Worm (Caenorhabditis elegans) whole organism, L1 larva: Measurements from ENCODE around the gene T26A5.2.
A peak's percentile ranks its signal among the peaks of the same experiment; 100 is the strongest.

Experiments used
- C04F5.9 ChIP-seq: sonication (generic microtip); optimal IDR thresholded peaks from 2 replicates; lab custom pipeline; 2016; ENCODE audit warnings: missing genetic modification characterization, missing compliant biosample characterization
- C16A3.4 ChIP-seq: fragments of 150-350 bp; optimal IDR thresholded peaks from 2 replicates; lab custom pipeline; 2014; ENCODE audit warnings: missing biosample characterization, missing genetic modification characterization
- C34B4.2 ChIP-seq: sonication (generic microtip); optimal IDR thresholded peaks from 2 replicates; lab custom pipeline; 2017; ENCODE audit warnings: mild to moderate bottlenecking, missing genetic modification characterization, missing compliant biosample characterization
- F16B12.6 ChIP-seq: fragments of 150-350 bp; optimal IDR thresholded peaks from 2 replicates; lab custom pipeline; 2014; ENCODE audit warnings: missing biosample characterization, missing genetic modification characterization
- aha-1 ChIP-seq: fragments of 150-350 bp; optimal IDR thresholded peaks from 2 replicates; lab custom pipeline; 2014; ENCODE audit warnings: missing biosample characterization, missing genetic modification characterization
- ama-1 ChIP-seq: fragments of 150-350 bp; optimal IDR thresholded peaks from 2 replicates; lab custom pipeline; 2014
- blmp-1 ChIP-seq: fragments of 150-350 bp; optimal IDR thresholded peaks from 2 replicates; lab custom pipeline; 2014; ENCODE audit warnings: missing biosample characterization, missing genetic modification characterization
- ceh-8 ChIP-seq: fragments of 200-800 bp; sonication (Bioruptor generic); optimal IDR thresholded peaks from 2 replicates; lab custom pipeline; 2018; ENCODE audit warnings: mild to moderate bottlenecking, missing genetic modification characterization, moderate library complexity, missing compliant biosample characterization
- ceh-82 ChIP-seq, 3 experiments: fragments of 150-350 bp in 1 of 3; sonication (generic microtip) in 2 of 3; optimal IDR thresholded peaks; 2 replicates each; lab custom pipeline; 2014 to 2017; ENCODE audit warnings: missing biosample characterization in 3 of 3, missing genetic modification characterization in 3 of 3
- ces-1 ChIP-seq: fragments of 150-350 bp; optimal IDR thresholded peaks from 2 replicates; lab custom pipeline; 2014; ENCODE audit warnings: missing biosample characterization, missing genetic modification reagents, missing genetic modification characterization
- dpl-1 ChIP-seq, 3 experiments: fragments of 150-350 bp in 2 of 3; sonication (generic microtip) in 1 of 3; optimal IDR thresholded peaks; 2 replicates each; lab custom pipeline; 2014 to 2017; ENCODE audit warnings: missing biosample characterization in 3 of 3, missing genetic modification characterization in 3 of 3, missing genetic modification reagents in 3 of 3
- elt-2 ChIP-seq: sonication (generic microtip); optimal IDR thresholded peaks from 2 replicates; lab custom pipeline; 2016; ENCODE audit warnings: missing genetic modification characterization, mild to moderate bottlenecking, inconsistent platforms, missing compliant biosample characterization, missing genetic modification reagents
- ets-5 ChIP-seq: fragments of 200-800 bp; sonication (Bioruptor generic); IDR thresholded peaks from 2 replicates; pipeline ENCODE4 v1.3.6; 2022; ENCODE audit warnings: missing genetic modification characterization, missing compliant biosample characterization
- fkh-10 ChIP-seq: sonication (generic microtip); optimal IDR thresholded peaks from 2 replicates; lab custom pipeline; 2017; ENCODE audit warnings: missing biosample characterization, missing genetic modification reagents, missing genetic modification characterization
- fkh-8 ChIP-seq: sonication (generic microtip); optimal IDR thresholded peaks from 2 replicates; lab custom pipeline; 2016; ENCODE audit warnings: mild to moderate bottlenecking, missing genetic modification characterization, missing compliant biosample characterization
- grh-1 ChIP-seq: fragments of 200-800 bp; sonication (Bioruptor generic); IDR thresholded peaks from 2 replicates; pipeline ENCODE4 v1.3.6; 2022; ENCODE audit warnings: missing genetic modification reagents, missing genetic modification characterization, missing compliant biosample characterization
- hlh-17 ChIP-seq: fragments of 200-800 bp; sonication (Bioruptor generic); optimal IDR thresholded peaks from 2 replicates; lab custom pipeline; 2018; ENCODE audit warnings: missing genetic modification characterization, mild to moderate bottlenecking, missing compliant biosample characterization, moderate library complexity, borderline replicate concordance
- hlh-4 ChIP-seq: sonication (generic microtip); optimal IDR thresholded peaks from 2 replicates; lab custom pipeline; 2016; ENCODE audit warnings: mild to moderate bottlenecking, missing genetic modification characterization, missing compliant biosample characterization
- irx-1 ChIP-seq: sonication (generic microtip); optimal IDR thresholded peaks from 2 replicates; lab custom pipeline; 2016; ENCODE audit warnings: missing genetic modification characterization, missing compliant biosample characterization
- isw-1 ChIP-seq: fragments of 200-800 bp; sonication (Bioruptor generic); IDR thresholded peaks from 2 replicates; pipeline ENCODE4 v1.3.6; 2022; ENCODE audit warnings: missing genetic modification characterization, missing compliant biosample characterization
- lin-13 ChIP-seq: fragments of 150-350 bp; optimal IDR thresholded peaks from 2 replicates; lab custom pipeline; 2014; ENCODE audit warnings: missing biosample characterization, missing genetic modification reagents, missing genetic modification characterization
- lin-14 ChIP-seq: fragments of 200-800 bp; sonication (Bioruptor generic); optimal IDR thresholded peaks from 2 replicates; lab custom pipeline; 2018; ENCODE audit warnings: mild to moderate bottlenecking, missing genetic modification characterization, moderate library complexity, missing compliant biosample characterization
- lin-15B ChIP-seq: fragments of 150-350 bp; sonication (generic microtip); optimal IDR thresholded peaks from 3 replicates; lab custom pipeline; 2014; ENCODE audit warnings: missing biosample characterization, missing genetic modification characterization
- lin-35 ChIP-seq, 2 experiments: fragments of 150-350 bp; optimal IDR thresholded peaks; 2 replicates each; lab custom pipeline; 2014; ENCODE audit warnings: missing biosample characterization in 2 of 2, missing genetic modification characterization in 2 of 2, missing genetic modification reagents in 2 of 2
- lin-39 ChIP-seq: fragments of 150-350 bp; optimal IDR thresholded peaks from 2 replicates; lab custom pipeline; 2014; ENCODE audit warnings: missing biosample characterization, missing genetic modification reagents, missing genetic modification characterization
- lsy-2 ChIP-seq, 2 experiments: fragments of 150-350 bp; optimal IDR thresholded peaks; 2 replicates each; lab custom pipeline; 2014; ENCODE audit warnings: missing biosample characterization in 2 of 2, missing genetic modification characterization in 2 of 2
- mab-9 ChIP-seq: fragments of 200-800 bp; sonication (Bioruptor generic); IDR thresholded peaks from 2 replicates; pipeline ENCODE4 v1.3.6; 2022; ENCODE audit warnings: missing genetic modification reagents, missing genetic modification characterization, missing compliant biosample characterization
- mdl-1 ChIP-seq, 2 experiments: fragments of 150-350 bp; optimal IDR thresholded peaks; 2 replicates each; lab custom pipeline; 2014 to 2017; ENCODE audit warnings: missing biosample characterization in 2 of 2, missing genetic modification characterization in 2 of 2, inconsistent platforms in 1 of 2
- mef-2 ChIP-seq: fragments of 150-350 bp; optimal IDR thresholded peaks from 2 replicates; lab custom pipeline; 2014; ENCODE audit warnings: missing biosample characterization, missing genetic modification characterization
- mep-1 ChIP-seq: fragments of 150-350 bp; optimal IDR thresholded peaks from 2 replicates; lab custom pipeline; 2014; ENCODE audit warnings: missing biosample characterization, missing genetic modification characterization
- nhr-11 ChIP-seq: fragments of 150-350 bp; optimal IDR thresholded peaks from 2 replicates; lab custom pipeline; 2014; ENCODE audit warnings: missing biosample characterization, missing genetic modification characterization
- nhr-12 ChIP-seq: sonication (generic microtip); optimal IDR thresholded peaks from 2 replicates; lab custom pipeline; 2017; ENCODE audit warnings: missing biosample characterization, missing genetic modification characterization
- nhr-20 ChIP-seq: sonication (generic microtip); optimal IDR thresholded peaks from 2 replicates; lab custom pipeline; 2016; ENCODE audit warnings: mild to moderate bottlenecking, missing genetic modification characterization, missing compliant biosample characterization
- nhr-237 ChIP-seq: fragments of 150-350 bp; optimal IDR thresholded peaks from 2 replicates; lab custom pipeline; 2014; ENCODE audit warnings: missing biosample characterization, missing genetic modification characterization
- nhr-71 ChIP-seq: sonication (generic microtip); optimal IDR thresholded peaks from 2 replicates; lab custom pipeline; 2016; ENCODE audit warnings: mild to moderate bottlenecking, missing genetic modification characterization, moderate library complexity, missing compliant biosample characterization
- nhr-76 ChIP-seq: sonication (generic microtip); optimal IDR thresholded peaks from 2 replicates; lab custom pipeline; 2017; ENCODE audit warnings: missing biosample characterization, missing genetic modification characterization
- nhr-77 ChIP-seq: fragments of 150-350 bp; optimal IDR thresholded peaks from 2 replicates; lab custom pipeline; 2014; ENCODE audit warnings: missing biosample characterization, missing genetic modification characterization
- nhr-90 ChIP-seq: sonication (generic microtip); optimal IDR thresholded peaks from 2 replicates; lab custom pipeline; 2016; ENCODE audit warnings: mild to moderate bottlenecking, missing genetic modification characterization, missing compliant biosample characterization; ENCODE audit not compliant: poor library complexity
- pqm-1 ChIP-seq: sonication (generic microtip); optimal IDR thresholded peaks from 3 replicates; lab custom pipeline; 2017; ENCODE audit warnings: missing biosample characterization, missing genetic modification characterization
- rnt-1 ChIP-seq: sonication (generic microtip); optimal IDR thresholded peaks from 2 replicates; lab custom pipeline; 2016; ENCODE audit warnings: mild to moderate bottlenecking, missing genetic modification characterization, moderate library complexity, missing compliant biosample characterization
- skn-1 ChIP-seq: fragments of 150-350 bp; optimal IDR thresholded peaks from 2 replicates; lab custom pipeline; 2014; ENCODE audit warnings: missing biosample characterization, missing genetic modification characterization
- snpc-4 ChIP-seq: fragments of 150-350 bp; optimal IDR thresholded peaks from 2 replicates; lab custom pipeline; 2014; ENCODE audit warnings: missing biosample characterization, missing genetic modification characterization
- snu-23 ChIP-seq: sonication (generic microtip); optimal IDR thresholded peaks from 2 replicates; lab custom pipeline; 2016; ENCODE audit warnings: missing genetic modification characterization, missing compliant biosample characterization
- sptf-1 ChIP-seq: fragments of 150-350 bp; optimal IDR thresholded peaks from 2 replicates; lab custom pipeline; 2014; ENCODE audit warnings: missing biosample characterization, missing genetic modification characterization
- sup-37 ChIP-seq: fragments of 200-800 bp; sonication (Bioruptor generic); optimal IDR thresholded peaks from 2 replicates; lab custom pipeline; 2018; ENCODE audit warnings: mild to moderate bottlenecking, missing genetic modification characterization, missing compliant biosample characterization
- swsn-7 ChIP-seq: sonication (generic microtip); optimal IDR thresholded peaks from 2 replicates; lab custom pipeline; 2016; ENCODE audit warnings: missing genetic modification characterization, missing compliant biosample characterization
- tbx-2 ChIP-seq: sonication (generic microtip); optimal IDR thresholded peaks from 2 replicates; lab custom pipeline; 2016; ENCODE audit warnings: missing genetic modification characterization, missing compliant biosample characterization
- tlp-1 ChIP-seq: fragments of 150-350 bp; optimal IDR thresholded peaks from 2 replicates; lab custom pipeline; 2014; ENCODE audit warnings: missing biosample characterization, missing genetic modification characterization
- unc-30 ChIP-seq: sonication (generic microtip); optimal IDR thresholded peaks from 2 replicates; lab custom pipeline; 2017; ENCODE audit warnings: missing biosample characterization, missing genetic modification characterization
- unc-62 ChIP-seq: fragments of 150-350 bp; optimal IDR thresholded peaks from 2 replicates; lab custom pipeline; 2014; ENCODE audit warnings: missing biosample characterization, missing genetic modification reagents, missing genetic modification characterization
- unc-98 ChIP-seq: fragments of 200-800 bp; sonication (Bioruptor generic); IDR thresholded peaks from 2 replicates; pipeline ENCODE4 v1.3.6; 2022; ENCODE audit warnings: missing genetic modification characterization, missing compliant biosample characterization
- vab-15 ChIP-seq: sonication (generic microtip); optimal IDR thresholded peaks from 2 replicates; lab custom pipeline; 2017; ENCODE audit warnings: missing genotype, mild to moderate bottlenecking, missing genetic modification characterization, missing compliant biosample characterization
- xbp-1 ChIP-seq: sonication (generic microtip); optimal IDR thresholded peaks from 2 replicates; lab custom pipeline; 2016; ENCODE audit warnings: missing genetic modification characterization, missing compliant biosample characterization
- zip-4 ChIP-seq: fragments of 200-800 bp; sonication (Bioruptor generic); optimal IDR thresholded peaks from 2 replicates; lab custom pipeline; 2018; ENCODE audit warnings: mild to moderate bottlenecking, missing genetic modification characterization, moderate library complexity, missing compliant biosample characterization
- ztf-4 ChIP-seq: fragments of 150-350 bp; optimal IDR thresholded peaks from 2 replicates; lab custom pipeline; 2014; ENCODE audit warnings: missing biosample characterization, missing genetic modification characterization

The T26A5.2 gene

DNA sequence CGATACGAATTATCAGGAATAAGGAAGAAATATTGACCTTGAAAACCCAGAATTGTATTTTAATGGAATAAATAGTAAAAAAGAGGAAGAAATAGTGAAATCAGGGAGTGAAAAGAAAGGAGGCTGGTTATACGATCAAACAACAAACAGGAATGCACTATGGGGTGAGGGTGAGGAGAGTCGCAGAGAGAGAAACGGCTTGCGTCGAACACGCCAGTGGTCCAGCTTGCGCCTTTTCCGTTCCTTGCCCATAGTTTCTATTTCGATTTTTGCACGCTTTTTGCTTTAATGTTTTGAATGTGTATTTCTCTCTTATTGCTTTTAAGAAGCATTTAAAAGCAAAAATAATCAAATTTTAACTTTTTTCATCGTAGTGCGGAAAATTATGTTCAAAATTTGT lies 13.4 kb upstream of the T26A5.2 start:
- peak in 1 of 2 experiments; percentile 58 for TF ChIP-seq mdl-1 (tag; optimal IDR thresholded peaks at IDR 0.05; lab: Kevin White, UChicago)
- TF ChIP-seq nhr-76 (tag; lab: Kevin White, UChicago): no peak
- TF ChIP-seq zip-4: no peak
- peak; percentile 30 for TF ChIP-seq nhr-90 (tag; lab: Kevin White, UChicago)
- TF ChIP-seq lin-39: no peak
- TF ChIP-seq swsn-7 (tag; lab: Kevin White, UChicago): peak; percentile 75
- TF ChIP-seq nhr-237 (tag; lab: Kevin White, UChicago): no peak
- no peak for TF ChIP-seq pqm-1 (tag; lab: Kevin White, UChicago)
- no peak for TF ChIP-seq nhr-11
- peak; percentile 82 for TF ChIP-seq lin-13 (GFP tag; lab: Kevin White, UChicago)
- TF ChIP-seq ets-5: no peak
- no peak for TF ChIP-seq vab-15 (tag; lab: Kevin White, UChicago)
- TF ChIP-seq C04F5.9 (tag; lab: Kevin White, UChicago): no peak
- TF ChIP-seq tlp-1: no peak
- peak; percentile 86 for TF ChIP-seq snu-23 (GFP tag; lab: Kevin White, UChicago)
- TF ChIP-seq ceh-8: no peak
- peak; percentile 75 for TF ChIP-seq fkh-8 (tag; lab: Kevin White, UChicago)
- TF ChIP-seq nhr-77: peak; percentile 85
- TF ChIP-seq elt-2 (tag; lab: Kevin White, UChicago): no peak
- TF ChIP-seq C16A3.4 (tag; lab: Kevin White, UChicago): peak; percentile 92
- TF ChIP-seq unc-30: no peak
- TF ChIP-seq sptf-1 (tag; lab: Kevin White, UChicago): no peak
- TF ChIP-seq grh-1 (GFP tag; lab: Robert Waterston, UW): no peak
- peak; percentile 66 for TF ChIP-seq ztf-4
- peak; percentile 93 for TF ChIP-seq blmp-1 (tag; lab: Kevin White, UChicago)
- peak; percentile 50 to 88 (median 73) for TF ChIP-seq ceh-82 (tag; optimal IDR thresholded peaks at IDR 0.05; lab: Kevin White, UChicago)
- TF ChIP-seq mep-1 (tag; lab: Kevin White, UChicago): peak; percentile 49
- peak; percentile 83 for TF ChIP-seq rnt-1
- TF ChIP-seq nhr-71 (tag; lab: Kevin White, UChicago): peak; percentile 85
- TF ChIP-seq isw-1 (GFP tag; lab: Robert Waterston, UW): peak; percentile 46
- TF ChIP-seq tbx-2 (tag; lab: Kevin White, UChicago): peak; percentile 64
- no peak for TF ChIP-seq hlh-4 (tag; lab: Kevin White, UChicago)
- TF ChIP-seq aha-1: no peak
- TF ChIP-seq fkh-10 (GFP tag; lab: Kevin White, UChicago): peak; percentile 18
- peak; percentile 92 for TF ChIP-seq lin-14 (GFP tag; lab: Kevin White, UChicago)
- TF ChIP-seq irx-1 (tag; lab: Kevin White, UChicago): no peak
- no peak for TF ChIP-seq ces-1 (GFP tag; lab: Kevin White, UChicago)
- no peak for TF ChIP-seq ama-1 (lab: Kevin White, UChicago)
- TF ChIP-seq mef-2 (tag; lab: Kevin White, UChicago): peak; percentile 7
- no peak for TF ChIP-seq hlh-17 (GFP tag; lab: Kevin White, UChicago)
- no peak for TF ChIP-seq unc-62
- peak; percentile 73 to 79 (median 76) for TF ChIP-seq dpl-1 (GFP tag; optimal IDR thresholded peaks at IDR 0.05; lab: Kevin White, UChicago)
- peak; percentile 77 for TF ChIP-seq nhr-20 (tag; lab: Kevin White, UChicago)
- TF ChIP-seq snpc-4 (tag; lab: Kevin White, UChicago): no peak
- peak; percentile 65 for TF ChIP-seq xbp-1 (tag; lab: Kevin White, UChicago)
- TF ChIP-seq mab-9 (GFP tag; lab: Robert Waterston, UW): no peak
- TF ChIP-seq lsy-2 (tag; optimal IDR thresholded peaks at IDR 0.05; lab: Kevin White, UChicago): peak; percentile 86 to 92
- peak; percentile 55 for TF ChIP-seq F16B12.6
- TF ChIP-seq C34B4.2 (tag; lab: Kevin White, UChicago): no peak
- TF ChIP-seq lin-35 (GFP tag; optimal IDR thresholded peaks at IDR 0.05; lab: Kevin White, UChicago): peak; percentile 84 to 89
- TF ChIP-seq nhr-12 (tag; lab: Kevin White, UChicago): no peak
- TF ChIP-seq unc-98: no peak
- TF ChIP-seq sup-37 (GFP tag; lab: Kevin White, UChicago): no peak
- TF ChIP-seq skn-1 (tag; lab: Kevin White, UChicago): peak; percentile 82
- peak; percentile 55 for TF ChIP-seq lin-15B (tag; lab: Kevin White, UChicago)
